Fruit fly (Drosophila melanogaster) whole organism, embryonic: ENCODE results near the gene CG3505.

ENCODE experiments used
- Bdp1 ChIP-seq: fragments of 200-800 bp; sonication (Bioruptor generic); optimal IDR thresholded peaks from 3 replicates; lab custom pipeline; 2016; ENCODE audit warnings: missing biosample characterization, missing genetic modification characterization
- BtbVII ChIP-seq: fragments of 200-800 bp; sonication (Bioruptor generic); optimal IDR thresholded peaks from 3 replicates; lab custom pipeline; 2017; ENCODE audit warnings: missing biosample characterization, mild to moderate bottlenecking, missing genetic modification characterization
- Bteb2 ChIP-seq: fragments of 200-800 bp; sonication (Bioruptor generic); optimal IDR thresholded peaks from 2 replicates; lab custom pipeline; 2016; ENCODE audit warnings: missing biosample characterization, missing genetic modification characterization
- CG11085 ChIP-seq: fragments of 200-800 bp; sonication (Bioruptor generic); IDR thresholded peaks from 2 replicates; pipeline ENCODE4 v1.3.6; 2022; ENCODE audit warnings: missing biosample characterization, missing genetic modification characterization
- CG11456 ChIP-seq: fragments of 200-800 bp; sonication (Bioruptor generic); IDR thresholded peaks from 3 replicates; pipeline ENCODE4 v1.3.6; 2022; ENCODE audit warnings: missing biosample characterization, missing genetic modification characterization
- CG12104 ChIP-seq: fragments of 200-800 bp; sonication (Bioruptor generic); optimal IDR thresholded peaks from 3 replicates; lab custom pipeline; 2016; ENCODE audit warnings: missing biosample characterization, missing genetic modification characterization
- CG12219 ChIP-seq: fragments of 200-800 bp; sonication (Bioruptor generic); optimal IDR thresholded peaks from 3 replicates; lab custom pipeline; 2018; ENCODE audit warnings: missing biosample characterization, mild to moderate bottlenecking, missing genetic modification characterization
- CG12659 ChIP-seq: fragments of 200-800 bp; sonication (Bioruptor generic); optimal IDR thresholded peaks from 3 replicates; lab custom pipeline; 2017; ENCODE audit warnings: mild to moderate bottlenecking, missing biosample characterization, missing genetic modification reagents, missing genetic modification characterization
- CG14014 ChIP-seq: fragments of 200-800 bp; sonication (Bioruptor generic); IDR thresholded peaks from 2 replicates; pipeline ENCODE4 v1.3.6; 2022; ENCODE audit warnings: missing biosample characterization, missing genetic modification characterization
- CG15479 ChIP-seq: fragments of 200-800 bp; sonication (Bioruptor generic); optimal IDR thresholded peaks from 3 replicates; lab custom pipeline; 2019; ENCODE audit warnings: missing biosample characterization, mild to moderate bottlenecking, missing genetic modification characterization, moderate library complexity
- CG17359 ChIP-seq: fragments of 200-800 bp; sonication (Bioruptor generic); optimal IDR thresholded peaks from 3 replicates; lab custom pipeline; 2018; ENCODE audit warnings: missing biosample characterization, mild to moderate bottlenecking, missing genetic modification characterization, moderate library complexity
- CG17385 ChIP-seq: fragments of 200-800 bp; sonication (Bioruptor generic); optimal IDR thresholded peaks from 3 replicates; lab custom pipeline; 2018; ENCODE audit warnings: missing biosample characterization, mild to moderate bottlenecking, missing genetic modification characterization
- CG18476 ChIP-seq: fragments of 200-800 bp; sonication (Bioruptor generic); optimal IDR thresholded peaks from 2 replicates; lab custom pipeline; 2016; ENCODE audit warnings: missing biosample characterization, mild to moderate bottlenecking, missing genetic modification characterization
- CG2199 ChIP-seq: fragments of 200-800 bp; sonication (Bioruptor generic); IDR thresholded peaks from 3 replicates; pipeline ENCODE4 v1.3.6; 2022; ENCODE audit warnings: missing biosample characterization, missing genetic modification characterization
- CG3281 ChIP-seq: fragments of 200-800 bp; sonication (Bioruptor generic); optimal IDR thresholded peaks from 3 replicates; lab custom pipeline; 2017; ENCODE audit warnings: missing biosample characterization, mild to moderate bottlenecking, missing genetic modification characterization
- CG3407 ChIP-seq: fragments of 200-800 bp; sonication (Bioruptor generic); optimal IDR thresholded peaks from 2 replicates; lab custom pipeline; 2018; ENCODE audit warnings: missing biosample characterization, mild to moderate bottlenecking, missing genetic modification characterization
- CG4282 ChIP-seq: fragments of 200-800 bp; sonication (Bioruptor generic); optimal IDR thresholded peaks from 2 replicates; lab custom pipeline; 2016; ENCODE audit warnings: missing biosample characterization, missing genetic modification characterization
- CG4854 ChIP-seq: fragments of 200-800 bp; sonication (Bioruptor generic); optimal IDR thresholded peaks from 2 replicates; lab custom pipeline; 2016; ENCODE audit warnings: missing biosample characterization, missing genetic modification characterization, inconsistent platforms
- CG6272 ChIP-seq: fragments of 200-800 bp; sonication (Bioruptor generic); IDR thresholded peaks from 2 replicates; pipeline ENCODE4 v1.3.6; 2022; ENCODE audit warnings: missing biosample characterization, missing genetic modification characterization
- CG8924 ChIP-seq: fragments of 200-800 bp; optimal IDR thresholded peaks from 3 replicates; lab custom pipeline; 2019; ENCODE audit warnings: missing biosample characterization, mild to moderate bottlenecking, missing genetic modification characterization, moderate library complexity
- Camta ChIP-seq: fragments of 200-800 bp; sonication (Bioruptor generic); optimal IDR thresholded peaks from 2 replicates; lab custom pipeline; 2016; ENCODE audit warnings: missing biosample characterization, missing genetic modification characterization
- D19A ChIP-seq: fragments of 200-800 bp; optimal IDR thresholded peaks from 3 replicates; lab custom pipeline; 2019; ENCODE audit warnings: missing biosample characterization, mild to moderate bottlenecking, missing genetic modification characterization, moderate library complexity
- Dad ChIP-seq: fragments of 200-800 bp; sonication (Bioruptor generic); optimal IDR thresholded peaks from 3 replicates; lab custom pipeline; 2016; ENCODE audit warnings: missing biosample characterization, missing genetic modification characterization
- Doc2 ChIP-seq: fragments of 200-800 bp; sonication (Bioruptor generic); IDR thresholded peaks from 2 replicates; pipeline ENCODE4 v1.3.6; 2022; ENCODE audit warnings: missing biosample characterization, missing genetic modification characterization
- Hey ChIP-seq: fragments of 200-800 bp; sonication (Bioruptor generic); optimal IDR thresholded peaks from 3 replicates; lab custom pipeline; 2018; ENCODE audit warnings: missing biosample characterization, mild to moderate bottlenecking, missing genetic modification characterization
- Lpt ChIP-seq: fragments of >200 bp; optimal IDR thresholded peaks from 2 replicates; lab custom pipeline; 2018; ENCODE audit warnings: missing biosample characterization, missing genetic modification characterization
- Med ChIP-seq: fragments of 200-800 bp; sonication (Bioruptor generic); peaks from one replicate; lab custom pipeline; 2016; ENCODE audit warnings: missing biosample characterization, missing genetic modification characterization, mild to moderate bottlenecking, inconsistent platforms, moderate library complexity
- Taf1 ChIP-seq: fragments of 200-800 bp; sonication (Bioruptor generic); IDR thresholded peaks from 2 replicates; pipeline ENCODE4 v1.3.6; 2022; ENCODE audit warnings: missing biosample characterization, missing genetic modification characterization
- Trl ChIP-seq, 3 experiments: fragments of >200 bp in 2 of 3; fragments of 200-800 bp in 1 of 3; sonication (Bioruptor generic) in 1 of 3; optimal IDR thresholded peaks; 2 replicates in 1 of 3; 3 replicates in 2 of 3; lab custom pipeline; 2016 to 2017; ENCODE audit warnings: missing biosample characterization in 1 of 3, missing genetic modification characterization in 1 of 3
- YL-1 ChIP-seq: fragments of 200-800 bp; sonication (Bioruptor generic); optimal IDR thresholded peaks from 3 replicates; lab custom pipeline; 2017; ENCODE audit warnings: missing biosample characterization, mild to moderate bottlenecking, missing genetic modification characterization
- ash1 ChIP-seq: fragments of 200-800 bp; sonication (Bioruptor generic); optimal IDR thresholded peaks from 2 replicates; lab custom pipeline; 2018; ENCODE audit warnings: missing biosample characterization, mild to moderate bottlenecking, missing genetic modification characterization
- crp ChIP-seq, 2 experiments: fragments of 200-800 bp; sonication (Bioruptor generic); optimal IDR thresholded peaks; 2 replicates in 1 of 2; 3 replicates in 1 of 2; lab custom pipeline; 2017; ENCODE audit warnings: missing biosample characterization in 2 of 2, missing genetic modification characterization in 2 of 2, mild to moderate bottlenecking in 1 of 2, moderate library complexity in 1 of 2
- dpn ChIP-seq, 2 experiments: fragments of 200-800 bp; sonication (Bioruptor generic); optimal IDR thresholded peaks; 3 replicates each; lab custom pipeline; 2016; ENCODE audit warnings: missing biosample characterization in 2 of 2, missing genetic modification characterization in 2 of 2
- emc ChIP-seq: fragments of 200-800 bp; sonication (Bioruptor generic); optimal IDR thresholded peaks from 2 replicates; lab custom pipeline; 2016; ENCODE audit warnings: missing biosample characterization, missing genetic modification characterization
- exex ChIP-seq: fragments of 200-800 bp; sonication (Bioruptor generic); optimal IDR thresholded peaks from 4 replicates; lab custom pipeline; 2018; ENCODE audit warnings: missing biosample characterization, mild to moderate bottlenecking, missing genetic modification characterization, moderate library complexity
- gcm ChIP-seq: fragments of 200-800 bp; sonication (Bioruptor generic); optimal IDR thresholded peaks from 2 replicates; lab custom pipeline; 2019; ENCODE audit warnings: missing biosample characterization, mild to moderate bottlenecking, missing genetic modification characterization, moderate library complexity
- grn ChIP-seq: fragments of 200-800 bp; sonication (Bioruptor generic); optimal IDR thresholded peaks from 3 replicates; lab custom pipeline; 2017; ENCODE audit warnings: missing biosample characterization, missing genetic modification characterization
- her ChIP-seq: fragments of 200-800 bp; sonication (Bioruptor generic); optimal IDR thresholded peaks from 2 replicates; lab custom pipeline; 2016; ENCODE audit warnings: missing biosample characterization, missing genetic modification characterization
- kay ChIP-seq: fragments of 200-800 bp; sonication (Bioruptor generic); optimal IDR thresholded peaks from 2 replicates; lab custom pipeline; 2016; ENCODE audit warnings: missing biosample characterization, missing genetic modification characterization
- nmo ChIP-seq: fragments of 200-800 bp; sonication (Bioruptor generic); optimal IDR thresholded peaks from 2 replicates; lab custom pipeline; 2018; ENCODE audit warnings: missing biosample characterization, mild to moderate bottlenecking, missing genetic modification characterization, moderate library complexity
- repo ChIP-seq: fragments of 200-800 bp; sonication (Bioruptor generic); optimal IDR thresholded peaks from 2 replicates; lab custom pipeline; 2016; ENCODE audit warnings: missing biosample characterization, missing genetic modification characterization
- run ChIP-seq: fragments of 200-800 bp; sonication (Bioruptor generic); optimal IDR thresholded peaks from 3 replicates; lab custom pipeline; 2018; ENCODE audit warnings: missing biosample characterization, mild to moderate bottlenecking, missing genetic modification characterization
- shn ChIP-seq: fragments of 200-800 bp; sonication (Bioruptor generic); optimal IDR thresholded peaks from 3 replicates; lab custom pipeline; 2016; ENCODE audit warnings: missing biosample characterization, missing genetic modification characterization
- sima ChIP-seq: fragments of 200-800 bp; sonication (Bioruptor generic); optimal IDR thresholded peaks from 2 replicates; lab custom pipeline; 2016; ENCODE audit warnings: missing biosample characterization, missing genetic modification characterization
- so ChIP-seq: fragments of 200-800 bp; sonication (Bioruptor generic); IDR thresholded peaks from 3 replicates; pipeline ENCODE4 v1.3.6; 2022; ENCODE audit warnings: missing biosample characterization, missing genetic modification characterization
- sob ChIP-seq: fragments of 200-800 bp; sonication (Bioruptor generic); IDR thresholded peaks from 2 replicates; pipeline ENCODE4 v1.3.6; 2022; ENCODE audit warnings: missing biosample characterization, missing genetic modification characterization
- sr ChIP-seq: fragments of 200-800 bp; sonication (Bioruptor generic); IDR thresholded peaks from 3 replicates; pipeline ENCODE4 v1.3.6; 2022; ENCODE audit warnings: missing biosample characterization, missing genetic modification characterization
- tll ChIP-seq, 2 experiments: fragments of 200-800 bp in 1 of 2; fragments of >200 bp in 1 of 2; sonication (Bioruptor generic) in 1 of 2; optimal IDR thresholded peaks; 2 replicates each; lab custom pipeline; 2017 to 2019; ENCODE audit warnings: missing biosample characterization in 2 of 2, missing genetic modification characterization in 2 of 2, mild to moderate bottlenecking in 1 of 2, moderate library complexity in 1 of 2
- unc-4 ChIP-seq: fragments of 200-800 bp; sonication (Bioruptor generic); IDR thresholded peaks from 2 replicates; pipeline ENCODE4 v1.3.6; 2022; ENCODE audit warnings: missing biosample characterization, missing genetic modification characterization; ENCODE audit not compliant: partially characterized antibody

The CG3505 gene

DNA sequence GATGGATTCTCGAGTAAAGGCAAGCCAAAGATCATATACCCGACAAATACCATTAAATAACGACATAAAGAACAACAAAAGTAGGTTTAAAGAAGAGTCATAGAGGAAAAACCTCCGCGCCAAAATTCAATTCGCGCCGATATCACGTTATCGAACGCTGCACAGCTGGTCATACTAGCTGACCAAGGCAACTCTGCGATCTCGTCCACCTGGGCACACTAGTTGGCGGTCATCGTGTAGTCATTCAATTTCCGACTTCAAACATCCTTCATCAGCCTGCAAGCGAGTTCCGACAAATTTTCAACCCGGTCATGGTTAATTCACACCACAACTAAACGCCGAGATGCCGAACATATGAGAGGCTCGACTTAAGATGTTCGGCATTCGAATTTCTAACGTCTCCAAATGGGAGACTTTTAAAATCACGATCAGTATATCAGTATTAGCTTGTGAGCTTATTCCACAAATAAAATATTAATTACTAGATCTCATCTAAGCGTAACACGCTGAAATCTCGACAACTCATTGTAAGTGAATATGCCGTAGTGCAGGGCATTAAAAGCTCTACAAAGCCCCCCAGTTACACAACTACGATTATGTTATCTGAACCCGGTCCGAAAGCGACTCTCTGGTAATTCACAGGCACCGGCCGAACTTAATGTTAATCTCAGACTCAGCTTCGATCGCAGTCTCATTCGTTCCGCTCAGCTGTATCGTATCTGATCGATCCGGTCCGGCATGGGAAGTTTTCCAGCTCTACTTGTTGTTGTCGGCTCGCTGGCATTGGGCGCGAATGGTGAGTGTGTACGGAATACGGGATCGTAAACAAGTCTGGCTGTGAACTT, at the start of gene CG3505:
TSS of gene CG3505 (plus strand) at position 688 of the 845 bp plus-strand sequence.
- TF ChIP-seq CG8924 (tag; lab: Kevin White, UChicago) (peak; percentile 20), CG18476 (GFP tag; lab: Kevin White, UChicago) (no peak), nmo (GFP tag; lab: Kevin White, UChicago) (peak; percentile 18), Taf1 (GFP tag; lab: Robert Waterston, UW) (no peak), sima (GFP tag; lab: Kevin White, UChicago) (no peak), tll (GFP tag; optimal IDR thresholded peaks at IDR 0.05; lab: Kevin White, UChicago) (no peak), CG15479 (GFP tag; lab: Kevin White, UChicago) (no peak), CG17385 (GFP tag; lab: Kevin White, UChicago) (peak; percentile 50), YL-1 (no peak), Bteb2 (GFP tag; lab: Kevin White, UChicago) (no peak), grn (GFP tag; lab: Kevin White, UChicago) (no peak), Doc2 (GFP tag; lab: Robert Waterston, UW) (no peak), CG4854 (GFP tag; lab: Kevin White, UChicago) (peak; percentile 52), emc (GFP tag; lab: Kevin White, UChicago) (no peak), shn (GFP tag; lab: Kevin White, UChicago) (no peak), CG12104 (GFP tag; lab: Kevin White, UChicago) (peak; percentile 27), CG3407 (GFP tag; lab: Kevin White, UChicago) (no peak), CG4282 (GFP tag; lab: Kevin White, UChicago) (peak; percentile 2), crp (GFP tag; optimal IDR thresholded peaks at IDR 0.05; lab: Kevin White, UChicago) (peak in 1 of 2 experiments; percentile 60), BtbVII (GFP tag; lab: Kevin White, UChicago) (peak; percentile 29), CG14014 (peak; percentile 27; the same call in 1 of the 2 replicates), exex (tag; lab: Kevin White, UChicago) (no peak), so (GFP tag; lab: Robert Waterston, UW) (no peak), Bdp1 (GFP tag; lab: Kevin White, UChicago) (peak; percentile 20), repo (GFP tag; lab: Kevin White, UChicago) (no peak), sr (GFP tag; lab: Robert Waterston, UW) (no peak), unc-4 (0 out of 2 replicates have a peak, but pooled peaks have one; percentile 33), Dad (GFP tag; lab: Kevin White, UChicago) (no peak), CG11085 (GFP tag; lab: Robert Waterston, UW) (no peak), sob (GFP tag; lab: Robert Waterston, UW) (peak; percentile 55), CG17359 (peak; percentile 48), CG12219 (GFP tag; lab: Kevin White, UChicago) (peak; percentile 24), Hey (tag; lab: Kevin White, UChicago) (no peak), her (GFP tag; lab: Kevin White, UChicago) (no peak), Lpt (GFP tag; lab: Kevin White, UChicago) (no peak), CG12659 (peak; percentile 40), dpn (GFP tag; optimal IDR thresholded peaks at IDR 0.05; lab: Kevin White, UChicago) (peak in 1 of 2 experiments; percentile 40), CG11456 (no peak), CG2199 (no peak), kay (peak; percentile 3), gcm (GFP tag; lab: Kevin White, UChicago) (peak; percentile 5), Med (GFP tag; lab: Kevin White, UChicago) (peak; percentile 78), Trl (optimal IDR thresholded peaks at IDR 0.05; lab: Kevin White, UChicago) (peak in 1 of 2 experiments; percentile 6), Trl (GFP tag; optimal IDR thresholded peaks at IDR 0.05; lab: Kevin White, UChicago) (no peak), CG3281 (peak; percentile 53), Camta (GFP tag; lab: Kevin White, UChicago) (peak; percentile 32), run (peak; percentile 29), ash1 (GFP tag; lab: Kevin White, UChicago) (no peak), D19A (peak; percentile 71), CG6272 (no peak)
